Worm (Caenorhabditis elegans): ENCODE results near the gene ril-2.

- TF ChIP-seq klf-2 (GFP tag; conservative IDR thresholded peaks at IDR 0.05) (no peak), ztf-29 (GFP tag; IDR thresholded peaks at IDR 0.05) (no peak), med-1 (GFP tag; optimal IDR thresholded peaks at IDR 0.05; ENCODE audit: insufficient read depth) (no peak), tab-1 (GFP tag; IDR thresholded peaks at IDR 0.05) (no peak), T22C8.4 (GFP tag; IDR thresholded peaks at IDR 0.05) (no peak), flt-1 (GFP tag; IDR thresholded peaks at IDR 0.05) (no peak), ref-1 (GFP tag; conservative IDR thresholded peaks at IDR 0.05) (no peak), ztf-23 (GFP tag; IDR thresholded peaks at IDR 0.05) (no peak)
These were observed 31.1 kb downstream of the ril-2 start, which contains the start of gene E02A10.4 for ce11 chrV:12567850-12568249.

Data from whole organism, midembryonic.